Fruit fly (Drosophila melanogaster): ENCODE results near the gene lama.

DNA sequence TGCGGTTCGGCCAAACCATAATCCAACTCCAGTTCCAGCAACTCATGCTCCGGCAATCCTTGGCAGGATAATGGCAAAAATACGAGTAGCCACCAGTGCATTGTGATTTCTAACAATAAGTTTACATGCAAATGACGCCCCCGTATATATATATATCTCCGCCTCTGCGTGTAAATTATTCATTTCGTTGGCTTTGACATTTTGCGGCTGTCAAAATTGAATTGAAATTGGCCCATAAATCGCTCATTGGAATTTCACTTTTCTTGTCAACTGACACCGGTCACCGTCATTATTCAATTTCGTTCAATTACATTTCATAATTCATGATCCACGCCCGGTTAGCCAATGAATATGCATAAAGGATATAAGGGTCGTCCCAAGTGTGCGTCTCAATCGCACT lies 27.0 kb upstream of the lama start, which contains the start of gene Ir64a:
- TF ChIP-seq CG8478 (optimal IDR thresholded peaks at IDR 0.05) = no peak
- TF ChIP-seq usp (GFP tag; optimal IDR thresholded peaks at IDR 0.05) = no peak
- no peak for TF ChIP-seq Dll (optimal IDR thresholded peaks at IDR 0.05)
- no peak for TF ChIP-seq psq (optimal IDR thresholded peaks at IDR 0.05)
